Worm (Caenorhabditis elegans) whole organism, young adult: ENCODE results near the gene F44A2.7.

ENCODE experiments used
- ZK185.1 ChIP-seq: sonication (generic microtip); optimal IDR thresholded peaks from 2 replicates; lab custom pipeline; 2016; ENCODE audit warnings: mild to moderate bottlenecking, missing genetic modification characterization, missing compliant biosample characterization; ENCODE audit not compliant: poor library complexity, severe bottlenecking
- bed-1 ChIP-seq: fragments of 200-800 bp; sonication (Bioruptor generic); IDR thresholded peaks from 2 replicates; pipeline ENCODE4 v1.3.6; 2022; ENCODE audit warnings: missing genetic modification reagents, missing genetic modification characterization, missing compliant biosample characterization
- ceh-27 ChIP-seq: fragments of 200-800 bp; sonication (Bioruptor generic); optimal IDR thresholded peaks from 2 replicates; lab custom pipeline; 2018; ENCODE audit warnings: mild to moderate bottlenecking, missing genetic modification characterization, moderate library complexity, missing compliant biosample characterization
- ceh-40 ChIP-seq: fragments of 200-800 bp; sonication (Bioruptor generic); IDR thresholded peaks from 2 replicates; pipeline ENCODE4 v1.3.6; 2022; ENCODE audit warnings: missing genetic modification characterization, missing compliant biosample characterization
- efl-1 ChIP-seq: fragments of 150-350 bp; optimal IDR thresholded peaks from 2 replicates; lab custom pipeline; 2014; ENCODE audit warnings: missing biosample characterization, missing genetic modification reagents, missing genetic modification characterization
- egl-18 ChIP-seq: fragments of 200-800 bp; sonication (Bioruptor generic); IDR thresholded peaks from 2 replicates; pipeline ENCODE4 v1.3.6; 2022; ENCODE audit warnings: missing genetic modification reagents, missing genetic modification characterization, missing compliant biosample characterization
- ekl-4 ChIP-seq: fragments of 200-800 bp; sonication (Bioruptor generic); IDR thresholded peaks from 2 replicates; pipeline ENCODE4 v1.3.6; 2022; ENCODE audit warnings: missing genetic modification reagents, missing genetic modification characterization, missing compliant biosample characterization
- lin-35 ChIP-seq, 3 experiments: fragments of 150-350 bp in 2 of 3; sonication (generic microtip) in 1 of 3; optimal IDR thresholded peaks; 2 replicates each; lab custom pipeline; 2014 to 2018; ENCODE audit warnings: missing biosample characterization in 3 of 3, missing genetic modification characterization in 3 of 3, missing genetic modification reagents in 3 of 3
- lsy-27 ChIP-seq: sonication (generic microtip); optimal IDR thresholded peaks from 2 replicates; lab custom pipeline; 2017; ENCODE audit warnings: missing genetic modification characterization, mild to moderate bottlenecking, missing compliant biosample characterization, antibody characterized with exemption, missing genotype, borderline replicate concordance; ENCODE audit not compliant: insufficient read depth
- nfya-1 ChIP-seq: sonication (generic microtip); optimal IDR thresholded peaks from 2 replicates; lab custom pipeline; 2017; ENCODE audit warnings: antibody characterized with exemption, missing compliant biosample characterization, missing genetic modification characterization, borderline replicate concordance; ENCODE audit not compliant: insufficient read depth
- nhr-27 ChIP-seq: fragments of 200-800 bp; sonication (Bioruptor generic); optimal IDR thresholded peaks from 2 replicates; lab custom pipeline; 2018; ENCODE audit warnings: mild to moderate bottlenecking, missing genetic modification characterization, moderate library complexity, missing compliant biosample characterization
- unc-130 ChIP-seq: sonication (generic microtip); optimal IDR thresholded peaks from 2 replicates; lab custom pipeline; 2016; ENCODE audit warnings: missing genetic modification reagents, missing genetic modification characterization, missing compliant biosample characterization

DNA sequence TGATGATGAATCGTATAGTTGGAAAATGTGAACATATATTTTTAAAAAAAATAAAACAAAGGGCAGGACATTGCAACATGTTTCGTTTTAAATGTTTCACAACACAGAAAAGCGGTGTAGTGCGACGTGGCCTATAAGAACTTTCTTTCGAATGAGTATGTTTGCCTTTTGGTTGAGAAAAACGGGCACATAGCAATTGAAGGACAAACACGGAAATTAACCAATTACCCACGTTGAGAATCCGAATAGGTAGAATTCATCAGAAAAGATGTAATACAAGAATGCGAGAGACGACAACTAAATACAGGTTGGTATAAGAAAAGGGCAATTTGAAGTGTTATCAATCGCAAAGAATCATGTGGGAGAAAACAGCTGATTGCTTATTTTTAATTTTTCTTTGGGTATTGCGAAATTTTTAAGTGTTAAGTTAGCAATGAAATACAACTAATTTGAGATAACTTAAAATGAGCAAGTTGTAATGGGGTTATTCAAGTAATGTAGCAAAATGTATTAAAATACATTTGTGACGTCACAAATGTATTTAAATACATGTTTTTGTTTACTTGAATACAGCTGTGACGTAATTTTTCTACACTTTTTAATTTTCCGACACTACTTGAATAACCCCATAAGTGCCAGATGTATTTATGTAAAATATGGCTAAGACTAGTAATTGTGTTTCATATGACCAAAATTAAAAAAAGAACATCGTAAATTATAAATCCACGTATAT, 12.2 kb downstream of the F44A2.7 start, which contains the start of gene acl-14:
- TF ChIP-seq lin-35 (GFP tag; optimal IDR thresholded peaks at IDR 0.05; lab: Kevin White, UChicago) (no peak), ZK185.1 (tag; lab: Kevin White, UChicago) (no peak), ekl-4 (no peak), lsy-27 (tag; lab: Kevin White, UChicago) (no peak), ceh-27 (no peak), nfya-1 (no peak), unc-130 (no peak), efl-1 (GFP tag; lab: Kevin White, UChicago) (no peak), egl-18 (no peak), ceh-40 (GFP tag; lab: Robert Waterston, UW) (no peak), nhr-27 (tag; lab: Kevin White, UChicago) (no peak), bed-1 (GFP tag; lab: Robert Waterston, UW) (no peak)
